Worm (Caenorhabditis elegans) whole organism, late embryonic: ENCODE results near the gene B0222.15.

Experiments used
- C08G9.2 ChIP-seq: sonication (generic microtip); optimal IDR thresholded peaks from 2 replicates; lab custom pipeline; 2016; ENCODE audit warnings: mild to moderate bottlenecking, missing genetic modification characterization, moderate library complexity, missing compliant biosample characterization
- F13H6.1 ChIP-seq: sonication (generic microtip); optimal IDR thresholded peaks from 2 replicates; lab custom pipeline; 2016; ENCODE audit warnings: missing genetic modification characterization, missing compliant biosample characterization
- K02D7.2 ChIP-seq: sonication (generic microtip); optimal IDR thresholded peaks from 2 replicates; lab custom pipeline; 2017; ENCODE audit warnings: mild to moderate bottlenecking, missing genetic modification characterization, missing compliant biosample characterization
- T23F11.4 ChIP-seq: fragments of 200-800 bp; sonication (Bioruptor generic); optimal IDR thresholded peaks from 2 replicates; lab custom pipeline; 2018; ENCODE audit warnings: mild to moderate bottlenecking, missing genetic modification characterization, missing compliant biosample characterization
- ceh-14 ChIP-seq: sonication (generic microtip); optimal IDR thresholded peaks from 2 replicates; lab custom pipeline; 2016; ENCODE audit warnings: missing genotype, missing genetic modification characterization, missing compliant biosample characterization
- ceh-18 ChIP-seq: sonication (generic microtip); optimal IDR thresholded peaks from 2 replicates; lab custom pipeline; 2016; ENCODE audit warnings: missing genetic modification characterization, missing compliant biosample characterization
- ceh-22 ChIP-seq: sonication (generic microtip); optimal IDR thresholded peaks from 2 replicates; lab custom pipeline; 2017; ENCODE audit warnings: missing biosample characterization, missing genetic modification characterization
- ceh-30 ChIP-seq: fragments of 150-350 bp; optimal IDR thresholded peaks from 2 replicates; lab custom pipeline; 2014; ENCODE audit warnings: missing biosample characterization, missing genetic modification characterization
- ceh-31 ChIP-seq: sonication (generic microtip); optimal IDR thresholded peaks from 2 replicates; lab custom pipeline; 2016; ENCODE audit warnings: missing genetic modification characterization, missing compliant biosample characterization
- ceh-45 ChIP-seq: fragments of 200-800 bp; sonication (Bioruptor generic); IDR thresholded peaks from 2 replicates; pipeline ENCODE4 v1.3.6; 2022; ENCODE audit warnings: missing genetic modification reagents, missing genetic modification characterization, missing compliant biosample characterization
- ceh-9 ChIP-seq: sonication (generic microtip); optimal IDR thresholded peaks from 2 replicates; lab custom pipeline; 2016; ENCODE audit warnings: mild to moderate bottlenecking, missing genetic modification characterization, inconsistent platforms, missing compliant biosample characterization
- elt-2 ChIP-seq: sonication (generic microtip); optimal IDR thresholded peaks from 2 replicates; lab custom pipeline; 2016; ENCODE audit warnings: missing genetic modification reagents, missing genetic modification characterization, missing compliant biosample characterization
- elt-4 ChIP-seq: sonication (generic microtip); optimal IDR thresholded peaks from 2 replicates; lab custom pipeline; 2016; ENCODE audit warnings: missing genetic modification characterization, missing compliant biosample characterization
- eyg-1 ChIP-seq: sonication (generic microtip); optimal IDR thresholded peaks from 2 replicates; lab custom pipeline; 2016; ENCODE audit warnings: missing genotype, missing genetic modification characterization, missing compliant biosample characterization
- fax-1 ChIP-seq: sonication (generic microtip); optimal IDR thresholded peaks from 2 replicates; lab custom pipeline; 2016; ENCODE audit warnings: missing genotype, missing genetic modification characterization, missing compliant biosample characterization
- fkh-10 ChIP-seq: fragments of 150-350 bp; optimal IDR thresholded peaks from 2 replicates; lab custom pipeline; 2014; ENCODE audit warnings: missing biosample characterization, missing genetic modification reagents, missing genetic modification characterization
- gmeb-2 ChIP-seq: sonication (generic microtip); optimal IDR thresholded peaks from 2 replicates; lab custom pipeline; 2016; ENCODE audit warnings: missing genetic modification characterization, inconsistent platforms, missing compliant biosample characterization
- hlh-13 ChIP-seq: fragments of 200-800 bp; sonication (Bioruptor generic); optimal IDR thresholded peaks from 2 replicates; lab custom pipeline; 2018; ENCODE audit warnings: mild to moderate bottlenecking, missing genetic modification characterization, missing compliant biosample characterization
- hlh-15 ChIP-seq: sonication (generic microtip); optimal IDR thresholded peaks from 2 replicates; lab custom pipeline; 2016; ENCODE audit warnings: missing genetic modification characterization, missing compliant biosample characterization
- hlh-6 ChIP-seq: sonication (generic microtip); optimal IDR thresholded peaks from 2 replicates; lab custom pipeline; 2016; ENCODE audit warnings: missing genotype, missing genetic modification characterization, missing compliant biosample characterization
- hlh-8 ChIP-seq: sonication (generic microtip); optimal IDR thresholded peaks from 2 replicates; lab custom pipeline; 2016; ENCODE audit warnings: missing genotype, missing genetic modification characterization, missing compliant biosample characterization
- lim-6 ChIP-seq: sonication (generic microtip); optimal IDR thresholded peaks from 2 replicates; lab custom pipeline; 2016; ENCODE audit warnings: missing genetic modification characterization, missing compliant biosample characterization
- lin-11 ChIP-seq: fragments of 200-800 bp; sonication (Bioruptor generic); optimal IDR thresholded peaks from 2 replicates; lab custom pipeline; 2018; ENCODE audit warnings: mild to moderate bottlenecking, missing genetic modification characterization, missing compliant biosample characterization
- madf-2 ChIP-seq: sonication (generic microtip); optimal IDR thresholded peaks from 2 replicates; lab custom pipeline; 2017; ENCODE audit warnings: missing genetic modification characterization, missing compliant biosample characterization
- mec-3 ChIP-seq: sonication (generic microtip); optimal IDR thresholded peaks from 2 replicates; lab custom pipeline; 2016; ENCODE audit warnings: borderline replicate concordance, missing genetic modification characterization, missing compliant biosample characterization
- pag-3 ChIP-seq: sonication (generic microtip); optimal IDR thresholded peaks from 2 replicates; lab custom pipeline; 2016; ENCODE audit warnings: missing compliant biosample characterization, missing genetic modification characterization, borderline replicate concordance
- pat-9 ChIP-seq: fragments of 200-800 bp; sonication (Bioruptor generic); optimal IDR thresholded peaks from 2 replicates; lab custom pipeline; 2018; ENCODE audit warnings: mild to moderate bottlenecking, missing genetic modification characterization, moderate library complexity, missing compliant biosample characterization
- pros-1 ChIP-seq: fragments of 150-350 bp; optimal IDR thresholded peaks from 2 replicates; lab custom pipeline; 2014; ENCODE audit warnings: missing biosample characterization, missing genetic modification reagents, missing genetic modification characterization
- ref-2 ChIP-seq: sonication (generic microtip); optimal IDR thresholded peaks from 2 replicates; lab custom pipeline; 2016; ENCODE audit warnings: missing genetic modification characterization, missing compliant biosample characterization
- rnt-1 ChIP-seq: sonication (generic microtip); optimal IDR thresholded peaks from 2 replicates; lab custom pipeline; 2016; ENCODE audit warnings: missing genetic modification characterization, missing compliant biosample characterization
- sox-2 ChIP-seq: fragments of 200-800 bp; sonication (Bioruptor generic); IDR thresholded peaks from 2 replicates; pipeline ENCODE4 v1.3.6; 2022; ENCODE audit warnings: missing genetic modification reagents, missing genetic modification characterization, missing compliant biosample characterization
- tbx-2 ChIP-seq: sonication (generic microtip); optimal IDR thresholded peaks from 2 replicates; lab custom pipeline; 2016; ENCODE audit warnings: missing genetic modification characterization, missing compliant biosample characterization
- unc-55 ChIP-seq: sonication (generic microtip); optimal IDR thresholded peaks from 2 replicates; lab custom pipeline; 2017; ENCODE audit warnings: missing biosample characterization, missing genetic modification reagents, missing genetic modification characterization
- unc-86 ChIP-seq: sonication (generic microtip); optimal IDR thresholded peaks from 2 replicates; lab custom pipeline; 2016; ENCODE audit warnings: missing genetic modification characterization, missing compliant biosample characterization
- zip-5 ChIP-seq: sonication (generic microtip); optimal IDR thresholded peaks from 2 replicates; lab custom pipeline; 2016; ENCODE audit warnings: missing genetic modification characterization, missing compliant biosample characterization

The B0222.15 gene

ce11 chrV:9166306-9166705 lies 9.7 kb upstream of the B0222.15 start:
- TF ChIP-seq C08G9.2 (tag; lab: Kevin White, UChicago), result no peak
- no peak for TF ChIP-seq elt-2 (tag; lab: Kevin White, UChicago)
- TF ChIP-seq elt-4 (tag; lab: Kevin White, UChicago), result no peak
- TF ChIP-seq rnt-1 (tag; lab: Kevin White, UChicago), result no peak
- no peak for TF ChIP-seq zip-5 (tag; lab: Kevin White, UChicago)
- TF ChIP-seq ceh-30 (tag; lab: Kevin White, UChicago), result no peak
- TF ChIP-seq pat-9 (tag; lab: Kevin White, UChicago), result no peak
- TF ChIP-seq fax-1, result no peak
- TF ChIP-seq madf-2 (tag; lab: Kevin White, UChicago), result no peak
- no peak for TF ChIP-seq ceh-22 (tag; lab: Kevin White, UChicago)
- TF ChIP-seq ceh-9 (tag; lab: Kevin White, UChicago), result no peak
- no peak for TF ChIP-seq lin-11 (tag; lab: Kevin White, UChicago)
- TF ChIP-seq ceh-31 (tag; lab: Kevin White, UChicago), result no peak
- TF ChIP-seq unc-55 (GFP tag; lab: Kevin White, UChicago), result no peak
- TF ChIP-seq ceh-18, result no peak
- TF ChIP-seq pros-1 (tag; lab: Kevin White, UChicago), result no peak
- TF ChIP-seq, all 69 proteins: peak for 0

ce11 chrV:9165073-9165699 lies 8.6 kb upstream of the B0222.15 start, which contains the start of gene col-10:
TSS of gene col-10 (minus strand) at chrV:9165307.
- no peak for TF ChIP-seq lin-11 (tag; lab: Kevin White, UChicago)
- TF ChIP-seq ceh-14 (tag; lab: Kevin White, UChicago), result no peak
- TF ChIP-seq ceh-45, result no peak
- no peak for TF ChIP-seq gmeb-2 (tag; lab: Kevin White, UChicago)
- TF ChIP-seq hlh-15, result no peak
- no peak for TF ChIP-seq F13H6.1 (tag; lab: Kevin White, UChicago)
- TF ChIP-seq pag-3 (tag; lab: Kevin White, UChicago), result no peak

- TF ChIP-seq pros-1 (tag; lab: Kevin White, UChicago) (no peak), hlh-6 (tag; lab: Kevin White, UChicago) (no peak), eyg-1 (tag; lab: Kevin White, UChicago) (no peak), ref-2 (no peak), hlh-13 (GFP tag; lab: Kevin White, UChicago) (no peak), elt-2 (tag; lab: Kevin White, UChicago) (no peak), unc-55 (GFP tag; lab: Kevin White, UChicago) (no peak), zip-5 (tag; lab: Kevin White, UChicago) (no peak), sox-2 (GFP tag; lab: Robert Waterston, UW) (no peak), K02D7.2 (no peak), tbx-2 (tag; lab: Kevin White, UChicago) (no peak), mec-3 (tag; lab: Kevin White, UChicago) (no peak), unc-86 (tag; lab: Kevin White, UChicago) (no peak), ceh-18 (no peak)
Observed at ce11 chrV:9163897-9164296, 7.3 kb upstream of the B0222.15 start.

- TF ChIP-seq lim-6 (tag; lab: Kevin White, UChicago) (no peak), lin-11 (tag; lab: Kevin White, UChicago) (no peak), pros-1 (tag; lab: Kevin White, UChicago) (no peak), ceh-14 (tag; lab: Kevin White, UChicago) (no peak), T23F11.4 (no peak), hlh-8 (no peak), unc-86 (tag; lab: Kevin White, UChicago) (no peak), fkh-10 (GFP tag; lab: Kevin White, UChicago) (no peak), ceh-31 (tag; lab: Kevin White, UChicago) (no peak)
Observed at ce11 chrV:9162955-9163468, 6.4 kb upstream of the B0222.15 start, which contains the start of gene col-145. TSS of gene col-145 (minus strand) at chrV:9163005.
